Worm (Caenorhabditis elegans): ENCODE data around the gene fbxa-3.

DNA sequence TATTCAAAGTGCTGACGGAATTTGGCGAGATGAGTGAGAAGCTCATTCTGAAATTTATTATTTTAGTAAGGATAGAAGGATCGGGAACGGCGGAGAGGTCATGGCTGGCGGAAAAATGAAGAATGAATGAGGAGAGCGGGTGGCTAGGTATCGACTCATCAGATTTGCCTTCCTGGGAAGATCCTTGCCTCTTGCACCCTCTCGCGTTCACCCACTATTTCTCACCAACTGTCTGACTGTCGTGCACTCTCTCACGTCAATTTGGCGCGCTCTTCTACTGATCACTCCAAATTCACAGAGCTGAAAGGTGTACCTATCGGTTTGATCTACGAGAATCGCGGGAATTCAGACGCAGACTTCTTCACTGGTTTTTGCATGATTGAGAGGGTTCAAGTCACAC lies 27.4 kb upstream of the fbxa-3 start, which contains the start of gene fbxb-97:
- TF ChIP-seq elt-2 (tag; optimal IDR thresholded peaks at IDR 0.05) (no peak), pha-4 (tag; optimal IDR thresholded peaks at IDR 0.05) (no peak), lin-15B (tag; optimal IDR thresholded peaks at IDR 0.05) (no peak), ztf-11 (tag; optimal IDR thresholded peaks at IDR 0.05) (no peak), snpc-4 (tag; optimal IDR thresholded peaks at IDR 0.05) (no peak), unc-39 (tag; optimal IDR thresholded peaks at IDR 0.05) (no peak), unc-62 (GFP tag; optimal IDR thresholded peaks at IDR 0.05) (no peak), nhr-12 (tag; optimal IDR thresholded peaks at IDR 0.05) (no peak), mdl-1 (tag; optimal IDR thresholded peaks at IDR 0.05) (no peak), nfya-1 (tag; optimal IDR thresholded peaks at IDR 0.05; ENCODE audit: insufficient read depth) (no peak), nhr-23 (tag; optimal IDR thresholded peaks at IDR 0.05) (no peak), nhr-76 (tag; optimal IDR thresholded peaks at IDR 0.05) (no peak)

Measured in whole organism, L3 larva.